Fruit fly (Drosophila melanogaster): ENCODE results near the gene Plzf.

The Plzf gene

DNA sequence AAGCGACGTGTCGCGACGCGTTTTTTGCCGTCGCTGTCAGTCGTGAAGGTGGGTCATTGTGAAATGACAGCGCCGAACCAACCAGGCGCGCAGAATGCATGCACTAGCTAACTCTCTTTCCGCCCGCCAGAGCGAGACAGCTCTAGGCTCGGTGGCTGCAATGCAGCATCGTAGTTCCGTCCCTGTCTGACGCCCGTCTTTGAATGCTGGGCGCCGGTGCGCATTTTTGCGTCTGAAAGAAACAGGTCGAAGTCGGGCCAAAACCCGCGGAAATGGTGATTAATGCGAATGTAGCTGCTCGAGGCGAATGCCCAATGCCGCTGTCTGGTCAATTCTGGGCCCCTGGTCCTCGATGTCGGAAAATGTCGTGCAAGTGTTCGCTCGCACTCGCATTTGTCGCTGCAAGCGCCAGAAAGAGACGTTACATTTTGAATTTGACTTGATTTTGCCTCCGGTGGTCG is 41.4 kb downstream of the Plzf start (continued):
- TF ChIP-seq CG8119 (GFP tag; IDR thresholded peaks at IDR 0.05) (no peak), ss (GFP tag; optimal IDR thresholded peaks at IDR 0.05) (peak; percentile 86), Met (GFP tag; optimal IDR thresholded peaks at IDR 0.05) (peak; percentile 57), eg (GFP tag; IDR thresholded peaks at IDR 0.05) (no peak), CG6276 (GFP tag; optimal IDR thresholded peaks at IDR 0.05) (peak; percentile 78), fd59A (GFP tag; optimal IDR thresholded peaks at IDR 0.05) (peak; percentile 27), CG4318 (GFP tag; optimal IDR thresholded peaks at IDR 0.05) (no peak), cyc (GFP tag; optimal IDR thresholded peaks at IDR 0.05) (peak; percentile 35)

DNA sequence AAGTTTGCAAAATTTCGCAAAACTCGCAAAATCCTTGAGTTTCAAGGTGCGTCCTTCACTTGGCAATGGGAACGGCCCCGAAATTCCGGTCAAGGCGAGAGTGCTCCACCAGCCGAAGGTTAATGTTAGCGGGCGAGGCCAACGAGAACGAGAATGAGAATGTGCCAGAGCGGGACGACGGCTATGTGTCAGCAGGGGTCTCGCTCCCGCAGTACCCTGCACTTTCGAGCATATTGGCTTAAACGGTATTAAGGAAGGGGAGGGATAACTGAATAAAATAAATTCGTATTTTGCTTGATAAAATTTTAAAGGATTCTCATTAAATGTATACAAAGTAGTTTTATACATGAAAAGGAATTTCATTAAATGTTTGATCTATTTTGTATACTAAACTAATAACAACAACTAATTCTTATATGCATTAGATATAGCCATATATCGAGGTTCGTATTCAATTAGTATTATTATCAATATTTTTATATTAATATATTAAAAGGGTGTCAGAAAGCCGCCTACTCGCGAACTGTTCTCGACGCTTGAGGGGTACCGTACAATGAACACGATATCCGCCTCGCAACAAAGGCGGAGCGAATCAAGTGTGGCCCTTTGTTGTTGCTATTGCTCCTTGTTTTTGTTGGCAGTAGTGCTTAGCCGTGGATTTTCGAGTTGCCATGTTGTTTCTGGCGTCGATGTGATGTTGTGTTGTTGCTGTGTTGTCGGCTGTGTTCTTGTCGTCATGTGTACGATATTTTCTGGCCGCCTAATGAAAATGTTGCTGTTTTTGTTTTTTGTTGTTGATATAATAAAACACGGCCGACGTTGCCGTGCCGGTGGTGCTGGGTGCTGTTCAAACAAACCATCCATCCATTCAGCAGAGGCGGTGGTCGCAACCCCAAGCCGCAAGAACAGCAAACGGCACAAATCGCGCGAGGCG is 42.1 kb downstream of the Plzf start:
- TF ChIP-seq dsx (GFP tag; optimal IDR thresholded peaks at IDR 0.05; ENCODE audit: poor library complexity, severe bottlenecking), result peak; percentile 80
- peak; percentile 78 for TF ChIP-seq Sox15 (GFP tag; optimal IDR thresholded peaks at IDR 0.05)
- TF ChIP-seq CG10631 (GFP tag; optimal IDR thresholded peaks at IDR 0.05), result peak; percentile 93
- TF ChIP-seq Hr4 (GFP tag; optimal IDR thresholded peaks at IDR 0.05), result peak; percentile 69
- TF ChIP-seq CG8319 (GFP tag; optimal IDR thresholded peaks at IDR 0.05), result peak; percentile 76
- TF ChIP-seq Hr39 (GFP tag; optimal IDR thresholded peaks at IDR 0.05), result peak; percentile 70
- TF ChIP-seq Gug (GFP tag; IDR thresholded peaks at IDR 0.05), result no peak
- peak; percentile 84 for TF ChIP-seq CG11762 (GFP tag; optimal IDR thresholded peaks at IDR 0.05; ENCODE audit: insufficient read depth)
- peak; percentile 88 for TF ChIP-seq CG16779 (tag; optimal IDR thresholded peaks at IDR 0.05)
- no peak for TF ChIP-seq CG6163 (GFP tag; IDR thresholded peaks at IDR 0.05)
- no peak for TF ChIP-seq vri (GFP tag; optimal IDR thresholded peaks at IDR 0.05)
- TF ChIP-seq CG6792 (GFP tag; optimal IDR thresholded peaks at IDR 0.05), result peak; percentile 85
- TF ChIP-seq Sox14 (GFP tag; optimal IDR thresholded peaks at IDR 0.05), result peak; percentile 59
- TF ChIP-seq svp (GFP tag), result peak; percentile 98
- TF ChIP-seq CG6854 (GFP tag; optimal IDR thresholded peaks at IDR 0.05), result no peak
- peak; percentile 87 for TF ChIP-seq CG11902 (GFP tag; optimal IDR thresholded peaks at IDR 0.05)
- TF ChIP-seq eg (GFP tag; IDR thresholded peaks at IDR 0.05), result no peak
- TF ChIP-seq CG32006 (GFP tag; optimal IDR thresholded peaks at IDR 0.05), result peak; percentile 93
- TF ChIP-seq CG4318 (GFP tag; optimal IDR thresholded peaks at IDR 0.05), result peak; percentile 86
- no peak for TF ChIP-seq Eip93F (GFP tag; optimal IDR thresholded peaks at IDR 0.05)
- peak; percentile 91 to 96 for TF ChIP-seq ss (GFP tag; optimal IDR thresholded peaks at IDR 0.05)
- TF ChIP-seq Ets21C (GFP tag; optimal IDR thresholded peaks at IDR 0.05), result peak; percentile 59
- TF ChIP-seq Blimp-1 (GFP tag; optimal IDR thresholded peaks at IDR 0.05), result peak; percentile 97
- TF ChIP-seq fd59A (GFP tag; optimal IDR thresholded peaks at IDR 0.05), result peak; percentile 81
- peak; percentile 52 for TF ChIP-seq Sox102F (GFP tag; optimal IDR thresholded peaks at IDR 0.05)
- peak; percentile 74 for TF ChIP-seq Met (GFP tag; optimal IDR thresholded peaks at IDR 0.05)
- TF ChIP-seq CG3032 (tag; optimal IDR thresholded peaks at IDR 0.05), result peak; percentile 95
- peak; percentile 87 for TF ChIP-seq esn (GFP tag; optimal IDR thresholded peaks at IDR 0.05)
- TF ChIP-seq CG6276 (GFP tag; optimal IDR thresholded peaks at IDR 0.05), result peak; percentile 83
- TF ChIP-seq Eip75B (GFP tag; optimal IDR thresholded peaks at IDR 0.05), result peak; percentile 90
- TF ChIP-seq CG11294 (GFP tag; IDR thresholded peaks at IDR 0.05), result no peak
- TF ChIP-seq Lpt (GFP tag; optimal IDR thresholded peaks at IDR 0.05), result peak; percentile 76
- peak; percentile 75 for TF ChIP-seq CG31627 (GFP tag; optimal IDR thresholded peaks at IDR 0.05)
- peak; percentile 87 for TF ChIP-seq CG9139 (GFP tag; optimal IDR thresholded peaks at IDR 0.05)
- peak; percentile 82 for TF ChIP-seq net (GFP tag; optimal IDR thresholded peaks at IDR 0.05)
- peak; percentile 97 for TF ChIP-seq fkh (GFP tag; optimal IDR thresholded peaks at IDR 0.05)
- peak; percentile 91 for TF ChIP-seq CG34406 (GFP tag; optimal IDR thresholded peaks at IDR 0.05)
- TF ChIP-seq CG6808 (GFP tag; optimal IDR thresholded peaks at IDR 0.05), result peak; percentile 93
- no peak for TF ChIP-seq CG15336 (GFP tag; IDR thresholded peaks at IDR 0.05)
- peak; percentile 79 for TF ChIP-seq topi (GFP tag; optimal IDR thresholded peaks at IDR 0.05)
- TF ChIP-seq salr (GFP tag; optimal IDR thresholded peaks at IDR 0.05), result peak; percentile 24 to 94
- TF ChIP-seq dac (GFP tag; optimal IDR thresholded peaks at IDR 0.05), result peak; percentile 57
- peak; percentile 81 for TF ChIP-seq CG7368 (GFP tag; optimal IDR thresholded peaks at IDR 0.05)
- TF ChIP-seq cyc (GFP tag; optimal IDR thresholded peaks at IDR 0.05), result peak; percentile 82
- peak; percentile 72 for TF ChIP-seq Smox (GFP tag; optimal IDR thresholded peaks at IDR 0.05)

All from whole organism, prepupa.